Fruit fly (Drosophila melanogaster): ENCODE data around the gene Eig71Ej.

The Eig71Ej gene

dm6 chr3L:15708579-15708978, 47.8 kb upstream of the Eig71Ej start (continued):
- TF ChIP-seq Sox102F (GFP tag; optimal IDR thresholded peaks at IDR 0.05) (no peak), fkh (GFP tag; optimal IDR thresholded peaks at IDR 0.05) (no peak), Lpt (GFP tag; optimal IDR thresholded peaks at IDR 0.05) (peak; percentile 37), CG11294 (GFP tag; IDR thresholded peaks at IDR 0.05) (peak; percentile 57; the same call in 1 of the 2 replicates), eg (GFP tag; IDR thresholded peaks at IDR 0.05) (peak; percentile 79), CG3032 (tag; optimal IDR thresholded peaks at IDR 0.05) (no peak), CG31627 (GFP tag; optimal IDR thresholded peaks at IDR 0.05) (no peak), CG9139 (GFP tag; optimal IDR thresholded peaks at IDR 0.05) (no peak), CG8319 (GFP tag; optimal IDR thresholded peaks at IDR 0.05) (no peak), spab (GFP tag; optimal IDR thresholded peaks at IDR 0.05) (no peak), fd85E (GFP tag; optimal IDR thresholded peaks at IDR 0.05) (no peak), OdsH (GFP tag; optimal IDR thresholded peaks at IDR 0.05) (peak; percentile 49), svp (GFP tag) (no peak), Sox15 (GFP tag; optimal IDR thresholded peaks at IDR 0.05) (no peak), Gug (GFP tag; IDR thresholded peaks at IDR 0.05) (peak; percentile 47), Hr38 (GFP tag; optimal IDR thresholded peaks at IDR 0.05) (no peak), lz (GFP tag; optimal IDR thresholded peaks at IDR 0.05) (no peak), Blimp-1 (GFP tag; optimal IDR thresholded peaks at IDR 0.05) (no peak), CG7368 (GFP tag; optimal IDR thresholded peaks at IDR 0.05) (no peak)

dm6 chr3L:15708158-15708557, 47.3 kb upstream of the Eig71Ej start:
- TF ChIP-seq svp (GFP tag), result no peak
- TF ChIP-seq achi (GFP tag; optimal IDR thresholded peaks at IDR 0.05), result no peak
- TF ChIP-seq CG1621 (tag; optimal IDR thresholded peaks at IDR 0.05), result no peak
- TF ChIP-seq dac (GFP tag; optimal IDR thresholded peaks at IDR 0.05), result no peak
- TF ChIP-seq Met (GFP tag; optimal IDR thresholded peaks at IDR 0.05), result no peak
- TF ChIP-seq Eip78C (GFP tag), result no peak
- no peak for TF ChIP-seq Ets96B (tag; optimal IDR thresholded peaks at IDR 0.05)
- no peak for TF ChIP-seq CG3032 (tag; optimal IDR thresholded peaks at IDR 0.05)
- TF ChIP-seq net (GFP tag; optimal IDR thresholded peaks at IDR 0.05), result no peak
- TF ChIP-seq Ets21C (GFP tag; optimal IDR thresholded peaks at IDR 0.05), result no peak
- TF ChIP-seq ss (GFP tag; optimal IDR thresholded peaks at IDR 0.05), result no peak
- no peak for TF ChIP-seq CG6276 (GFP tag; optimal IDR thresholded peaks at IDR 0.05)

DNA sequence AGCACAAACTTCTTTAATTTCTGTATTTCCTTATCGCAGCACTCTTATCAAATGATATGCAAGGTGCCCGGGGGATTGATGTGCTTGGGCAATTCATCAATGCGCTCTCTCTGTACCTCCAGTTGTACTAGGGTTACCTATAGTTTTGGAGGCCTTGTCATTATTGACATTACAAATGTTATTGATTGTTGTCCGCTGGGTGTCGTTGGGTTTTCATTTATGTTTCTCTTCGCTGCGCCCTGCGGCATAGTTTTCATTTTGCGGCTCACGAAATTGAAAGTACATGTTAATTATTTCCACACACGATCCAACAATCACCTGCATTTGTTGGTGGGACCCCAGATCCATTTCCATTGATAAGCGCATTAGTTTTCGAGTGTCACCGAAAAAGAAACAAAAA, 45.4 kb upstream of the Eig71Ej start:
- no peak for TF ChIP-seq CG3032 (tag; optimal IDR thresholded peaks at IDR 0.05)
- no peak for TF ChIP-seq esn (GFP tag; optimal IDR thresholded peaks at IDR 0.05)
- TF ChIP-seq fkh (GFP tag; optimal IDR thresholded peaks at IDR 0.05), result peak; percentile 70
- no peak for TF ChIP-seq CG7368 (GFP tag; optimal IDR thresholded peaks at IDR 0.05)

- peak; percentile 77 for TF ChIP-seq CG32006 (GFP tag; optimal IDR thresholded peaks at IDR 0.05)
- peak; percentile 39 for TF ChIP-seq CG3919 (GFP tag; optimal IDR thresholded peaks at IDR 0.05)
- TF ChIP-seq Blimp-1 (GFP tag; optimal IDR thresholded peaks at IDR 0.05), result no peak
- TF ChIP-seq Hr4 (GFP tag; optimal IDR thresholded peaks at IDR 0.05), result peak; percentile 55
- peak in 1 of 2 experiments; percentile 64 for TF ChIP-seq salr (GFP tag; optimal IDR thresholded peaks at IDR 0.05)
- peak; percentile 61 for TF ChIP-seq acj6 (GFP tag; optimal IDR thresholded peaks at IDR 0.05)
- TF ChIP-seq net (GFP tag; optimal IDR thresholded peaks at IDR 0.05), result peak; percentile 34
- TF ChIP-seq Hr38 (GFP tag; optimal IDR thresholded peaks at IDR 0.05), result no peak
- TF ChIP-seq Gug (GFP tag; IDR thresholded peaks at IDR 0.05), result peak; percentile 33
- peak; percentile 63 for TF ChIP-seq CG10631 (GFP tag; optimal IDR thresholded peaks at IDR 0.05)
- peak; percentile 81 for TF ChIP-seq Eip78C (GFP tag)
- peak; percentile 62 for TF ChIP-seq pdm3 (GFP tag; optimal IDR thresholded peaks at IDR 0.05)
- peak; percentile 50 for TF ChIP-seq spab (GFP tag; optimal IDR thresholded peaks at IDR 0.05)
- no peak for TF ChIP-seq CG11902 (GFP tag; optimal IDR thresholded peaks at IDR 0.05)
- peak; percentile 63; the same call in 2 of the 3 replicates for TF ChIP-seq CG8119 (GFP tag; IDR thresholded peaks at IDR 0.05)
- no peak for TF ChIP-seq Eip93F (GFP tag; optimal IDR thresholded peaks at IDR 0.05)
- TF ChIP-seq CG6808 (GFP tag; optimal IDR thresholded peaks at IDR 0.05), result peak; percentile 42
- TF ChIP-seq CG11294 (GFP tag; IDR thresholded peaks at IDR 0.05), result no peak
- TF ChIP-seq CG7368 (GFP tag; optimal IDR thresholded peaks at IDR 0.05), result no peak
- TF ChIP-seq fkh (GFP tag; optimal IDR thresholded peaks at IDR 0.05), result peak; percentile 66
- TF ChIP-seq topi (GFP tag; optimal IDR thresholded peaks at IDR 0.05), result peak; percentile 9
- TF ChIP-seq fd59A (GFP tag; optimal IDR thresholded peaks at IDR 0.05), result peak; percentile 47
- TF ChIP-seq Met (GFP tag; optimal IDR thresholded peaks at IDR 0.05), result no peak
- peak; percentile 34 for TF ChIP-seq dsx (GFP tag; optimal IDR thresholded peaks at IDR 0.05; ENCODE audit: poor library complexity, severe bottlenecking)
These were observed 43.6 kb upstream of the Eig71Ej start for dm6 chr3L:15704250-15704985.
